Fruit fly (Drosophila melanogaster) whole organism, embryonic: ENCODE data around the gene Scgbeta.

Experiments
- Adf1 ChIP-seq: fragments of 200-800 bp; sonication (Bioruptor generic); IDR thresholded peaks from 2 replicates; pipeline ENCODE4 v1.3.6; 2022; ENCODE audit warnings: missing biosample characterization, missing genetic modification characterization
- Bgb ChIP-seq: fragments of 200-800 bp; sonication (Bioruptor generic); IDR thresholded peaks from 2 replicates; pipeline ENCODE4 v1.3.6; 2022; ENCODE audit warnings: missing biosample characterization, missing genetic modification characterization; ENCODE audit not compliant: partially characterized antibody
- CG12391 ChIP-seq: fragments of 200-800 bp; sonication (Bioruptor generic); optimal IDR thresholded peaks from 3 replicates; lab custom pipeline; 2018; ENCODE audit warnings: missing biosample characterization, mild to moderate bottlenecking, missing genetic modification characterization, moderate library complexity
- CG13296 ChIP-seq: fragments of 200-800 bp; sonication (Bioruptor generic); optimal IDR thresholded peaks from 3 replicates; lab custom pipeline; 2018; ENCODE audit warnings: missing biosample characterization, mild to moderate bottlenecking, missing genetic modification characterization
- CG13424 ChIP-seq: fragments of 200-800 bp; sonication (Bioruptor generic); optimal IDR thresholded peaks from 2 replicates; lab custom pipeline; 2019; ENCODE audit warnings: missing biosample characterization, mild to moderate bottlenecking, missing genetic modification characterization, moderate library complexity
- CG14710 ChIP-seq: fragments of 200-800 bp; sonication (Bioruptor generic); optimal IDR thresholded peaks from 3 replicates; lab custom pipeline; 2019; ENCODE audit warnings: missing biosample characterization, mild to moderate bottlenecking, missing genetic modification characterization, moderate library complexity
- CG17186 ChIP-seq: fragments of 200-800 bp; sonication (Bioruptor generic); optimal IDR thresholded peaks from 3 replicates; lab custom pipeline; 2017; ENCODE audit warnings: missing biosample characterization, missing genetic modification reagents, missing genetic modification characterization
- CG17802 ChIP-seq: fragments of 200-800 bp; sonication (Bioruptor generic); optimal IDR thresholded peaks from 2 replicates; lab custom pipeline; 2018; ENCODE audit warnings: missing biosample characterization, mild to moderate bottlenecking, missing genetic modification characterization, moderate library complexity
- CG18476 ChIP-seq: fragments of 200-800 bp; sonication (Bioruptor generic); optimal IDR thresholded peaks from 2 replicates; lab custom pipeline; 2016; ENCODE audit warnings: missing biosample characterization, mild to moderate bottlenecking, missing genetic modification characterization
- CG2116 ChIP-seq: fragments of 200-800 bp; sonication (Bioruptor generic); optimal IDR thresholded peaks from 3 replicates; lab custom pipeline; 2018; ENCODE audit warnings: missing biosample characterization, mild to moderate bottlenecking, missing genetic modification characterization
- CG2120 ChIP-seq: fragments of 200-800 bp; sonication (Bioruptor generic); optimal IDR thresholded peaks from 3 replicates; lab custom pipeline; 2016; ENCODE audit warnings: missing biosample characterization, missing genetic modification characterization
- CG2129 ChIP-seq: fragments of 200-800 bp; sonication (Bioruptor generic); IDR thresholded peaks from 2 replicates; pipeline ENCODE4 v1.3.6; 2022; ENCODE audit warnings: missing biosample characterization, missing genetic modification characterization; ENCODE audit not compliant: partially characterized antibody
- CG30020 ChIP-seq: fragments of 200-800 bp; optimal IDR thresholded peaks from 2 replicates; lab custom pipeline; 2019; ENCODE audit warnings: missing biosample characterization, mild to moderate bottlenecking, missing genetic modification characterization, moderate library complexity
- CG34224 ChIP-seq: fragments of 200-800 bp; sonication (Bioruptor generic); IDR thresholded peaks from 3 replicates; pipeline ENCODE4 v1.3.6; 2022; ENCODE audit warnings: missing biosample characterization, missing genetic modification characterization; ENCODE audit not compliant: partially characterized antibody
- CG7987 ChIP-seq: fragments of 200-800 bp; sonication (Bioruptor generic); optimal IDR thresholded peaks from 2 replicates; lab custom pipeline; 2018; ENCODE audit warnings: missing biosample characterization, mild to moderate bottlenecking, missing genetic modification characterization, moderate library complexity
- CG8924 ChIP-seq: fragments of 200-800 bp; optimal IDR thresholded peaks from 3 replicates; lab custom pipeline; 2019; ENCODE audit warnings: missing biosample characterization, mild to moderate bottlenecking, missing genetic modification characterization, moderate library complexity
- CG9727 ChIP-seq: fragments of 200-800 bp; sonication (Bioruptor generic); optimal IDR thresholded peaks from 3 replicates; lab custom pipeline; 2017; ENCODE audit warnings: missing biosample characterization, mild to moderate bottlenecking, missing genetic modification characterization
- CG9932 ChIP-seq: fragments of 200-800 bp; sonication (Bioruptor generic); IDR thresholded peaks from 2 replicates; pipeline ENCODE4 v1.3.6; 2022; ENCODE audit warnings: missing biosample characterization, missing genetic modification characterization
- CTCF ChIP-seq: fragments of 200-800 bp; sonication (Bioruptor generic); optimal IDR thresholded peaks from 2 replicates; lab custom pipeline; 2017; ENCODE audit warnings: missing biosample characterization, mild to moderate bottlenecking, missing genetic modification characterization, moderate library complexity
- D19A ChIP-seq: fragments of 200-800 bp; optimal IDR thresholded peaks from 3 replicates; lab custom pipeline; 2019; ENCODE audit warnings: missing biosample characterization, mild to moderate bottlenecking, missing genetic modification characterization, moderate library complexity
- Dll ChIP-seq: fragments of 200-800 bp; sonication (Bioruptor generic); IDR thresholded peaks from 4 replicates; pipeline ENCODE4 v1.3.6; 2022; ENCODE audit warnings: missing biosample characterization, missing genetic modification characterization; ENCODE audit not compliant: partially characterized antibody
- Ets97D ChIP-seq: fragments of 200-800 bp; sonication (Bioruptor generic); optimal IDR thresholded peaks from 3 replicates; lab custom pipeline; 2016; ENCODE audit warnings: missing biosample characterization, missing genetic modification characterization
- Hr78 ChIP-seq, 2 experiments: fragments of 200-800 bp in 1 of 2; fragments of >200 bp in 1 of 2; sonication (Bioruptor generic) in 1 of 2; optimal IDR thresholded peaks; 2 replicates each; lab custom pipeline; 2017 to 2019; ENCODE audit warnings: missing biosample characterization in 2 of 2, missing genetic modification characterization in 2 of 2, mild to moderate bottlenecking in 1 of 2, moderate library complexity in 1 of 2
- Kr ChIP-seq: fragments of 200-800 bp; sonication (Bioruptor generic); optimal IDR thresholded peaks from 2 replicates; lab custom pipeline; 2017; ENCODE audit warnings: missing biosample characterization, mild to moderate bottlenecking, missing genetic modification characterization
- MTF-1 ChIP-seq: fragments of 200-800 bp; sonication (Bioruptor generic); optimal IDR thresholded peaks from 2 replicates; lab custom pipeline; 2018; ENCODE audit warnings: missing biosample characterization, mild to moderate bottlenecking, missing genetic modification characterization, borderline replicate concordance
- Med ChIP-seq: fragments of 200-800 bp; sonication (Bioruptor generic); peaks from one replicate; lab custom pipeline; 2016; ENCODE audit warnings: missing biosample characterization, missing genetic modification characterization, mild to moderate bottlenecking, inconsistent platforms, moderate library complexity
- NC2β ChIP-seq: fragments of 200-800 bp; sonication (Bioruptor generic); optimal IDR thresholded peaks from 2 replicates; lab custom pipeline; 2016; ENCODE audit warnings: missing biosample characterization, missing genetic modification characterization
- NFAT ChIP-seq: fragments of 200-800 bp; sonication (Bioruptor generic); IDR thresholded peaks from 2 replicates; pipeline ENCODE4 v1.3.6; 2022; ENCODE audit warnings: missing biosample characterization, missing genetic modification characterization
- Scr ChIP-seq: fragments of 200-800 bp; sonication (Bioruptor generic); IDR thresholded peaks from 2 replicates; pipeline ENCODE4 v1.3.6; 2022; ENCODE audit warnings: missing biosample characterization, missing genetic modification characterization; ENCODE audit not compliant: partially characterized antibody
- Sry-β ChIP-seq: fragments of 200-800 bp; sonication (Bioruptor generic); optimal IDR thresholded peaks from 2 replicates; lab custom pipeline; 2018; ENCODE audit warnings: missing biosample characterization, mild to moderate bottlenecking, missing genetic modification characterization, moderate library complexity
- Stat92E ChIP-seq, 3 experiments: fragments of >200 bp in 2 of 3; fragments of 200-800 bp in 1 of 3; sonication (Bioruptor generic) in 1 of 3; optimal IDR thresholded peaks; 2 replicates each; lab custom pipeline; 2017 to 2019; ENCODE audit warnings: missing biosample characterization in 3 of 3, missing genetic modification characterization in 3 of 3, mild to moderate bottlenecking in 1 of 3, moderate library complexity in 1 of 3
- bbx ChIP-seq: fragments of 200-800 bp; sonication (Bioruptor generic); IDR thresholded peaks from 2 replicates; pipeline ENCODE4 v1.3.6; 2022; ENCODE audit warnings: missing biosample characterization, missing genetic modification characterization; ENCODE audit not compliant: partially characterized antibody
- br ChIP-seq: fragments of >200 bp; optimal IDR thresholded peaks from 2 replicates; lab custom pipeline; 2017
- chif ChIP-seq, 2 experiments: fragments of 200-800 bp; sonication (Bioruptor generic); optimal IDR thresholded peaks; 3 replicates each; lab custom pipeline; 2016; ENCODE audit warnings: missing biosample characterization in 2 of 2, missing genetic modification characterization in 2 of 2
- gcm ChIP-seq: fragments of 200-800 bp; sonication (Bioruptor generic); optimal IDR thresholded peaks from 2 replicates; lab custom pipeline; 2019; ENCODE audit warnings: missing biosample characterization, mild to moderate bottlenecking, missing genetic modification characterization, moderate library complexity
- grau ChIP-seq: fragments of 200-800 bp; optimal IDR thresholded peaks from 3 replicates; lab custom pipeline; 2019; ENCODE audit warnings: missing biosample characterization, mild to moderate bottlenecking, missing genetic modification characterization, moderate library complexity
- hb ChIP-seq: fragments of 200-800 bp; sonication (Bioruptor generic); IDR thresholded peaks from 3 replicates; pipeline ENCODE4 v1.3.6; 2022; ENCODE audit warnings: missing biosample characterization, missing genetic modification characterization; ENCODE audit not compliant: partially characterized antibody
- her ChIP-seq: fragments of 200-800 bp; sonication (Bioruptor generic); optimal IDR thresholded peaks from 2 replicates; lab custom pipeline; 2016; ENCODE audit warnings: missing biosample characterization, missing genetic modification characterization
- insv ChIP-seq, 2 experiments: fragments of 200-800 bp; sonication (Bioruptor generic); optimal IDR thresholded peaks; 3 replicates each; lab custom pipeline; 2016 to 2018; ENCODE audit warnings: missing biosample characterization in 2 of 2, missing genetic modification characterization in 2 of 2
- lbe ChIP-seq: fragments of 200-800 bp; sonication (Bioruptor generic); optimal IDR thresholded peaks from 2 replicates; lab custom pipeline; 2016; ENCODE audit warnings: missing biosample characterization, mild to moderate bottlenecking, missing genetic modification characterization
- nerfin-1 ChIP-seq: fragments of 200-800 bp; sonication (Bioruptor generic); optimal IDR thresholded peaks from 3 replicates; lab custom pipeline; 2019; ENCODE audit warnings: missing biosample characterization, mild to moderate bottlenecking, missing genetic modification characterization, moderate library complexity
- phol ChIP-seq: fragments of 200-800 bp; sonication (Bioruptor generic); optimal IDR thresholded peaks from 3 replicates; lab custom pipeline; 2018; ENCODE audit warnings: missing biosample characterization, mild to moderate bottlenecking, missing genetic modification characterization, moderate library complexity
- pita ChIP-seq: fragments of 200-800 bp; sonication (Bioruptor generic); optimal IDR thresholded peaks from 2 replicates; lab custom pipeline; 2017; ENCODE audit warnings: missing biosample characterization, mild to moderate bottlenecking, missing genetic modification characterization
- sens ChIP-seq: fragments of 200-800 bp; sonication (Bioruptor generic); peaks from one replicate; lab custom pipeline; 2016; ENCODE audit warnings: missing biosample characterization, missing genetic modification characterization
- sima ChIP-seq: fragments of 200-800 bp; sonication (Bioruptor generic); optimal IDR thresholded peaks from 2 replicates; lab custom pipeline; 2016; ENCODE audit warnings: missing biosample characterization, missing genetic modification characterization
- sna ChIP-seq: fragments of 200-800 bp; sonication (Bioruptor generic); IDR thresholded peaks from 2 replicates; pipeline ENCODE4 v1.3.6; 2022; ENCODE audit warnings: missing biosample characterization, missing genetic modification characterization; ENCODE audit not compliant: partially characterized antibody
- tio ChIP-seq: fragments of 200-800 bp; sonication (Bioruptor generic); optimal IDR thresholded peaks from 2 replicates; lab custom pipeline; 2017; ENCODE audit warnings: missing biosample characterization, missing genetic modification characterization, inconsistent platforms
- unc-4 ChIP-seq: fragments of 200-800 bp; sonication (Bioruptor generic); IDR thresholded peaks from 2 replicates; pipeline ENCODE4 v1.3.6; 2022; ENCODE audit warnings: missing biosample characterization, missing genetic modification characterization; ENCODE audit not compliant: partially characterized antibody

The Scgbeta gene

dm6 chr3R:12439401-12440143 is 17.3 kb upstream of the Scgbeta start, which contains the start of gene Desat1 (continued):
- TF ChIP-seq CG9727 (GFP tag; lab: Kevin White, UChicago) (no peak), CG2120 (GFP tag; lab: Kevin White, UChicago) (peak; percentile 51), insv (GFP tag; optimal IDR thresholded peaks at IDR 0.05; lab: Kevin White, UChicago) (peak; percentile 86 to 97), Med (GFP tag; lab: Kevin White, UChicago) (peak; percentile 72), hb (GFP tag; lab: Robert Waterston, UW) (peak; percentile 79), her (GFP tag; lab: Kevin White, UChicago) (no peak), Hr78 (GFP tag; optimal IDR thresholded peaks at IDR 0.05; lab: Kevin White, UChicago) (peak in 1 of 2 experiments; percentile 41), CG8924 (tag; lab: Kevin White, UChicago) (peak; percentile 34), CG2129 (GFP tag; lab: Robert Waterston, UW) (peak; percentile 72), Kr (peak; percentile 98), NC2β (GFP tag; lab: Kevin White, UChicago) (peak; percentile 4), Stat92E (GFP tag; optimal IDR thresholded peaks at IDR 0.05; lab: Kevin White, UChicago) (peak in 1 of 3 experiments; percentile 41), D19A (tag; lab: Kevin White, UChicago) (peak; percentile 55), Dll (GFP tag; lab: Robert Waterston, UW) (peak; percentile 93), lbe (GFP tag; lab: Kevin White, UChicago) (peak; percentile 50), CG17802 (no peak), CG12391 (tag; lab: Kevin White, UChicago) (peak; percentile 20), Scr (GFP tag; lab: Robert Waterston, UW) (peak; percentile 91), MTF-1 (GFP tag; lab: Kevin White, UChicago) (no peak), pita (GFP tag; lab: Kevin White, UChicago) (no peak), CG14710 (tag; lab: Kevin White, UChicago) (peak; percentile 59), bbx (GFP tag; lab: Robert Waterston, UW) (peak; percentile 96), NFAT (GFP tag; lab: Robert Waterston, UW) (peak; percentile 9; the same call in 1 of the 2 replicates), CG2116 (GFP tag; lab: Kevin White, UChicago) (peak; percentile 87), nerfin-1 (tag; lab: Kevin White, UChicago) (peak; percentile 19), Bgb (GFP tag; lab: Robert Waterston, UW) (peak; percentile 90), br (lab: Kevin White, UChicago) (no peak), CG34224 (GFP tag; lab: Robert Waterston, UW) (peak; percentile 94), sima (GFP tag; lab: Kevin White, UChicago) (no peak), CG30020 (tag; lab: Kevin White, UChicago) (peak; percentile 32), CG13424 (no peak), tio (no peak), phol (tag; lab: Kevin White, UChicago) (peak; percentile 9), CG9932 (GFP tag; lab: Robert Waterston, UW) (peak; percentile 20; the same call in 1 of the 2 replicates), CG7987 (GFP tag; lab: Kevin White, UChicago) (peak; percentile 80), gcm (GFP tag; lab: Kevin White, UChicago) (peak; percentile 27), chif (GFP tag; optimal IDR thresholded peaks at IDR 0.05; lab: Kevin White, UChicago) (no peak), Sry-β (GFP tag; lab: Kevin White, UChicago) (peak; percentile 55), CG17186 (GFP tag; lab: Kevin White, UChicago) (peak; percentile 12), unc-4 (GFP tag; lab: Robert Waterston, UW) (peak; percentile 93), Adf1 (no peak), CG13296 (no peak), grau (tag; lab: Kevin White, UChicago) (peak; percentile 16), sens (peak; percentile 69), Ets97D (GFP tag; lab: Kevin White, UChicago) (peak; percentile 51), sna (peak; percentile 93), CTCF (GFP tag; lab: Kevin White, UChicago) (peak; percentile 14), CG18476 (GFP tag; lab: Kevin White, UChicago) (no peak)
